Worm (Caenorhabditis elegans) whole organism, L2 larva: Measurements from ENCODE around the gene K12H6.6.

Source experiments
- ZK546.5 ChIP-seq: sonication (generic microtip); optimal IDR thresholded peaks from 2 replicates; lab custom pipeline; 2017; ENCODE audit warnings: missing biosample characterization, missing genetic modification characterization
- elt-3 ChIP-seq: sonication (generic microtip); optimal IDR thresholded peaks from 2 replicates; lab custom pipeline; 2017; ENCODE audit warnings: missing biosample characterization, missing genetic modification characterization
- skn-1 ChIP-seq: sonication (generic microtip); optimal IDR thresholded peaks from 2 replicates; lab custom pipeline; 2017; ENCODE audit warnings: missing biosample characterization, missing genetic modification characterization
- unc-39 ChIP-seq: fragments of 150-350 bp; optimal IDR thresholded peaks from 2 replicates; lab custom pipeline; 2014; ENCODE audit warnings: missing biosample characterization, missing genetic modification characterization
- zag-1 ChIP-seq: fragments of 150-350 bp; optimal IDR thresholded peaks from 2 replicates; lab custom pipeline; 2014; ENCODE audit warnings: missing biosample characterization, missing genetic modification characterization

ce11 chrII:2815444-2815843, 15.6 kb downstream of the K12H6.6 start, which contains the start of gene K12H6.2:
- TF ChIP-seq ZK546.5 (tag; lab: Kevin White, UChicago) (no peak), unc-39 (tag; lab: Kevin White, UChicago) (no peak), zag-1 (tag; lab: Kevin White, UChicago) (no peak), elt-3 (tag; lab: Kevin White, UChicago) (no peak), skn-1 (tag; lab: Kevin White, UChicago) (no peak)
